Worm (Caenorhabditis elegans): Measurements from ENCODE around the gene ipla-7.

DNA sequence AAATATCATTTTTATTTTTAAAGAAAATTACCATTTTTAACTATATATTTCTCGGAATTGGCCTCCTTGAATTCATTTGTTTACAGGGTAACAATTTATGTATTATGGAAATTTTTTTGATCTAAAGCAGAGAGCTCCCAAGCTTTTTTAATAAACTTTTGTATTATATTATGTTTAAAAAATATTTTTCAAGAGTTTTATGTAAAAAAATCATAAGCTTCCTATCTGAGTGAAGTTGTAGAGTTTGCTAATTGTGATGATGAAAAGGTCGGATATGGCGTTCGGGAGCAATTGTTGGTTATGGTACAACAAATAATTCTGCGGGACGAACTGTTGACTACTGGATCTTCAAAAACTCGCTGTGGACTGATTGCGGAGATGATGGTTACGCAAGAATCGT is 41.4 kb downstream of the ipla-7 start, which contains the start of gene F44D12.19:
- TF ChIP-seq nhr-12 (tag; optimal IDR thresholded peaks at IDR 0.05) (no peak), snpc-4 (tag; optimal IDR thresholded peaks at IDR 0.05) (no peak), ama-1 (optimal IDR thresholded peaks at IDR 0.05) (no peak), mdl-1 (tag; optimal IDR thresholded peaks at IDR 0.05) (no peak), elt-3 (tag; optimal IDR thresholded peaks at IDR 0.05) (no peak), unc-55 (GFP tag; optimal IDR thresholded peaks at IDR 0.05) (no peak), F13H6.1 (tag; optimal IDR thresholded peaks at IDR 0.05) (no peak), blmp-1 (tag; optimal IDR thresholded peaks at IDR 0.05; ENCODE audit: insufficient read depth) (no peak), skn-1 (tag; optimal IDR thresholded peaks at IDR 0.05) (no peak)
